Worm (Caenorhabditis elegans) whole organism, L1 larva: ENCODE data around the gene F59E11.7.

ENCODE experiments used
- aha-1 ChIP-seq: fragments of 150-350 bp; optimal IDR thresholded peaks from 2 replicates; lab custom pipeline; 2014; ENCODE audit warnings: missing biosample characterization, missing genetic modification characterization
- blmp-1 ChIP-seq: fragments of 150-350 bp; optimal IDR thresholded peaks from 2 replicates; lab custom pipeline; 2014; ENCODE audit warnings: missing biosample characterization, missing genetic modification characterization
- lsy-2 ChIP-seq, 2 experiments: fragments of 150-350 bp; optimal IDR thresholded peaks; 2 replicates each; lab custom pipeline; 2014; ENCODE audit warnings: missing biosample characterization in 2 of 2, missing genetic modification characterization in 2 of 2
- nhr-76 ChIP-seq: sonication (generic microtip); optimal IDR thresholded peaks from 2 replicates; lab custom pipeline; 2017; ENCODE audit warnings: missing biosample characterization, missing genetic modification characterization
- pqm-1 ChIP-seq: sonication (generic microtip); optimal IDR thresholded peaks from 3 replicates; lab custom pipeline; 2017; ENCODE audit warnings: missing biosample characterization, missing genetic modification characterization
- unc-86 ChIP-seq: sonication (generic microtip); optimal IDR thresholded peaks from 2 replicates; lab custom pipeline; 2016; ENCODE audit warnings: missing genetic modification characterization, missing compliant biosample characterization
- zag-1 ChIP-seq: fragments of 150-350 bp; optimal IDR thresholded peaks from 2 replicates; lab custom pipeline; 2014; ENCODE audit warnings: missing biosample characterization, missing genetic modification characterization
- ztf-4 ChIP-seq: fragments of 150-350 bp; optimal IDR thresholded peaks from 2 replicates; lab custom pipeline; 2014; ENCODE audit warnings: missing biosample characterization, missing genetic modification characterization

- TF ChIP-seq unc-86 = no peak
- no peak for TF ChIP-seq pqm-1 (tag; lab: Kevin White, UChicago)
- TF ChIP-seq zag-1 = no peak
- TF ChIP-seq ztf-4 (tag; lab: Kevin White, UChicago) = no peak
- no peak for TF ChIP-seq lsy-2 (tag; optimal IDR thresholded peaks at IDR 0.05; lab: Kevin White, UChicago)
- no peak for TF ChIP-seq blmp-1
- TF ChIP-seq aha-1 (tag; lab: Kevin White, UChicago) = no peak
- TF ChIP-seq nhr-76 (tag; lab: Kevin White, UChicago) = no peak
Observed at ce11 chrV:9013765-9014164, 23.7 kb downstream of the F59E11.7 start, which contains the start of gene srh-201.
